Worm (Caenorhabditis elegans) whole organism, L1 larva: ENCODE results near the gene R08C7.12.

ENCODE experiments used
- C16A3.4 ChIP-seq: fragments of 150-350 bp; optimal IDR thresholded peaks from 2 replicates; lab custom pipeline; 2014; ENCODE audit warnings: missing biosample characterization, missing genetic modification characterization
- F16B12.6 ChIP-seq: fragments of 150-350 bp; optimal IDR thresholded peaks from 2 replicates; lab custom pipeline; 2014; ENCODE audit warnings: missing biosample characterization, missing genetic modification characterization
- Y116A8C.19 ChIP-seq: sonication (generic microtip); optimal IDR thresholded peaks from 2 replicates; lab custom pipeline; 2016; ENCODE audit warnings: missing compliant biosample characterization, missing genetic modification characterization, borderline replicate concordance
- alr-1 ChIP-seq: fragments of 200-800 bp; sonication (Bioruptor generic); optimal IDR thresholded peaks from 2 replicates; lab custom pipeline; 2018; ENCODE audit warnings: borderline replicate concordance, mild to moderate bottlenecking, missing genetic modification characterization, missing compliant biosample characterization
- ceh-63 ChIP-seq: fragments of 200-800 bp; sonication (Bioruptor generic); optimal IDR thresholded peaks from 2 replicates; lab custom pipeline; 2018; ENCODE audit warnings: mild to moderate bottlenecking, missing genetic modification characterization, missing compliant biosample characterization
- ceh-8 ChIP-seq: fragments of 200-800 bp; sonication (Bioruptor generic); optimal IDR thresholded peaks from 2 replicates; lab custom pipeline; 2018; ENCODE audit warnings: mild to moderate bottlenecking, missing genetic modification characterization, moderate library complexity, missing compliant biosample characterization
- ceh-82 ChIP-seq, 3 experiments: fragments of 150-350 bp in 1 of 3; sonication (generic microtip) in 2 of 3; optimal IDR thresholded peaks; 2 replicates each; lab custom pipeline; 2014 to 2017; ENCODE audit warnings: missing biosample characterization in 3 of 3, missing genetic modification characterization in 3 of 3
- ceh-88 ChIP-seq: fragments of 200-800 bp; sonication (Bioruptor generic); IDR thresholded peaks from 2 replicates; pipeline ENCODE4 v1.3.6; 2022; ENCODE audit warnings: missing genetic modification characterization, missing compliant biosample characterization
- ceh-90 ChIP-seq: sonication (generic microtip); optimal IDR thresholded peaks from 2 replicates; lab custom pipeline; 2016; ENCODE audit warnings: missing genetic modification characterization, missing compliant biosample characterization
- dsc-1 ChIP-seq: sonication (generic microtip); optimal IDR thresholded peaks from 2 replicates; lab custom pipeline; 2016; ENCODE audit warnings: mild to moderate bottlenecking, missing genetic modification characterization, missing compliant biosample characterization
- efl-1 ChIP-seq, 4 experiments: fragments of 150-350 bp; optimal IDR thresholded peaks in 3 of 4; peaks in 1 of 4; 1 replicate in 1 of 4; 2 replicates in 3 of 4; lab custom pipeline; 2014; ENCODE audit warnings: missing biosample characterization in 2 of 4, missing genetic modification characterization in 2 of 4, missing genetic modification reagents in 2 of 4
- egl-27 ChIP-seq, 2 experiments: fragments of 150-350 bp in 1 of 2; sonication (generic microtip); optimal IDR thresholded peaks; 3 replicates each; lab custom pipeline; 2017 to 2018; ENCODE audit warnings: missing biosample characterization in 2 of 2, missing genetic modification characterization in 2 of 2, missing genetic modification reagents in 2 of 2
- elt-2 ChIP-seq: sonication (generic microtip); optimal IDR thresholded peaks from 2 replicates; lab custom pipeline; 2016; ENCODE audit warnings: missing genetic modification characterization, mild to moderate bottlenecking, inconsistent platforms, missing compliant biosample characterization, missing genetic modification reagents
- elt-3 ChIP-seq, 6 experiments: fragments of 150-350 bp in 1 of 6; sonication (generic microtip); optimal IDR thresholded peaks; 2 replicates each; lab custom pipeline; 2017 to 2018; ENCODE audit warnings: missing biosample characterization in 6 of 6, missing genetic modification characterization in 6 of 6, inconsistent platforms in 1 of 6
- ets-5 ChIP-seq: fragments of 200-800 bp; sonication (Bioruptor generic); IDR thresholded peaks from 2 replicates; pipeline ENCODE4 v1.3.6; 2022; ENCODE audit warnings: missing genetic modification characterization, missing compliant biosample characterization
- fkh-10 ChIP-seq: sonication (generic microtip); optimal IDR thresholded peaks from 2 replicates; lab custom pipeline; 2017; ENCODE audit warnings: missing biosample characterization, missing genetic modification reagents, missing genetic modification characterization
- fkh-4 ChIP-seq: sonication (generic microtip); optimal IDR thresholded peaks from 2 replicates; lab custom pipeline; 2016; ENCODE audit warnings: missing compliant biosample characterization, missing genetic modification characterization, borderline replicate concordance
- fkh-8 ChIP-seq: sonication (generic microtip); optimal IDR thresholded peaks from 2 replicates; lab custom pipeline; 2016; ENCODE audit warnings: mild to moderate bottlenecking, missing genetic modification characterization, missing compliant biosample characterization
- grh-1 ChIP-seq: fragments of 200-800 bp; sonication (Bioruptor generic); IDR thresholded peaks from 2 replicates; pipeline ENCODE4 v1.3.6; 2022; ENCODE audit warnings: missing genetic modification reagents, missing genetic modification characterization, missing compliant biosample characterization
- hlh-17 ChIP-seq: fragments of 200-800 bp; sonication (Bioruptor generic); optimal IDR thresholded peaks from 2 replicates; lab custom pipeline; 2018; ENCODE audit warnings: missing genetic modification characterization, mild to moderate bottlenecking, missing compliant biosample characterization, moderate library complexity, borderline replicate concordance
- hlh-4 ChIP-seq: sonication (generic microtip); optimal IDR thresholded peaks from 2 replicates; lab custom pipeline; 2016; ENCODE audit warnings: mild to moderate bottlenecking, missing genetic modification characterization, missing compliant biosample characterization
- isw-1 ChIP-seq: fragments of 200-800 bp; sonication (Bioruptor generic); IDR thresholded peaks from 2 replicates; pipeline ENCODE4 v1.3.6; 2022; ENCODE audit warnings: missing genetic modification characterization, missing compliant biosample characterization
- lin-35 ChIP-seq, 2 experiments: fragments of 150-350 bp; optimal IDR thresholded peaks; 2 replicates each; lab custom pipeline; 2014; ENCODE audit warnings: missing biosample characterization in 2 of 2, missing genetic modification characterization in 2 of 2, missing genetic modification reagents in 2 of 2
- lin-39 ChIP-seq: fragments of 150-350 bp; optimal IDR thresholded peaks from 2 replicates; lab custom pipeline; 2014; ENCODE audit warnings: missing biosample characterization, missing genetic modification reagents, missing genetic modification characterization
- mdl-1 ChIP-seq, 2 experiments: fragments of 150-350 bp; optimal IDR thresholded peaks; 2 replicates each; lab custom pipeline; 2014 to 2017; ENCODE audit warnings: missing biosample characterization in 2 of 2, missing genetic modification characterization in 2 of 2, inconsistent platforms in 1 of 2
- nhr-11 ChIP-seq: fragments of 150-350 bp; optimal IDR thresholded peaks from 2 replicates; lab custom pipeline; 2014; ENCODE audit warnings: missing biosample characterization, missing genetic modification characterization
- nhr-19 ChIP-seq: fragments of 200-800 bp; sonication (Bioruptor generic); conservative IDR thresholded peaks from 2 replicates; pipeline ENCODE4 v1.3.6; 2022; ENCODE audit warnings: missing genetic modification characterization, missing compliant biosample characterization
- nhr-237 ChIP-seq: fragments of 150-350 bp; optimal IDR thresholded peaks from 2 replicates; lab custom pipeline; 2014; ENCODE audit warnings: missing biosample characterization, missing genetic modification characterization
- nhr-71 ChIP-seq: sonication (generic microtip); optimal IDR thresholded peaks from 2 replicates; lab custom pipeline; 2016; ENCODE audit warnings: mild to moderate bottlenecking, missing genetic modification characterization, moderate library complexity, missing compliant biosample characterization
- nhr-76 ChIP-seq: sonication (generic microtip); optimal IDR thresholded peaks from 2 replicates; lab custom pipeline; 2017; ENCODE audit warnings: missing biosample characterization, missing genetic modification characterization
- nhr-85 ChIP-seq: sonication (generic microtip); peaks from one replicate; lab custom pipeline; 2016; ENCODE audit warnings: missing genetic modification characterization, inconsistent platforms, missing compliant biosample characterization
- nhr-90 ChIP-seq: sonication (generic microtip); optimal IDR thresholded peaks from 2 replicates; lab custom pipeline; 2016; ENCODE audit warnings: mild to moderate bottlenecking, missing genetic modification characterization, missing compliant biosample characterization; ENCODE audit not compliant: poor library complexity
- pax-3 ChIP-seq: fragments of 200-800 bp; sonication (Bioruptor generic); optimal IDR thresholded peaks from 2 replicates; lab custom pipeline; 2018; ENCODE audit warnings: mild to moderate bottlenecking, missing genetic modification characterization, moderate library complexity, missing compliant biosample characterization
- pqm-1 ChIP-seq: sonication (generic microtip); optimal IDR thresholded peaks from 3 replicates; lab custom pipeline; 2017; ENCODE audit warnings: missing biosample characterization, missing genetic modification characterization
- snpc-4 ChIP-seq: fragments of 150-350 bp; optimal IDR thresholded peaks from 2 replicates; lab custom pipeline; 2014; ENCODE audit warnings: missing biosample characterization, missing genetic modification characterization
- sox-4 ChIP-seq: sonication (generic microtip); optimal IDR thresholded peaks from 2 replicates; lab custom pipeline; 2016; ENCODE audit warnings: missing genetic modification characterization, missing compliant biosample characterization
- unc-98 ChIP-seq: fragments of 200-800 bp; sonication (Bioruptor generic); IDR thresholded peaks from 2 replicates; pipeline ENCODE4 v1.3.6; 2022; ENCODE audit warnings: missing genetic modification characterization, missing compliant biosample characterization
- xbp-1 ChIP-seq: sonication (generic microtip); optimal IDR thresholded peaks from 2 replicates; lab custom pipeline; 2016; ENCODE audit warnings: missing genetic modification characterization, missing compliant biosample characterization
- zag-1 ChIP-seq: fragments of 150-350 bp; optimal IDR thresholded peaks from 2 replicates; lab custom pipeline; 2014; ENCODE audit warnings: missing biosample characterization, missing genetic modification characterization
- ztf-11 ChIP-seq, 2 experiments: sonication (generic microtip); optimal IDR thresholded peaks; 2 replicates each; lab custom pipeline; 2016 to 2017; ENCODE audit warnings: missing genetic modification characterization in 2 of 2, missing biosample characterization in 1 of 2, missing compliant biosample characterization in 1 of 2

The R08C7.12 gene

ce11 chrIV:4484555-4484954 is 35.0 kb downstream of the R08C7.12 start (continued):
- TF ChIP-seq grh-1 (GFP tag; lab: Robert Waterston, UW) (no peak), hlh-17 (GFP tag; lab: Kevin White, UChicago) (no peak), ceh-8 (GFP tag; lab: Kevin White, UChicago) (no peak), isw-1 (GFP tag; lab: Robert Waterston, UW) (no peak), fkh-4 (tag; lab: Kevin White, UChicago) (no peak), ceh-82 (tag; optimal IDR thresholded peaks at IDR 0.05; lab: Kevin White, UChicago) (no peak), efl-1 (optimal IDR thresholded peaks at IDR 0.05; lab: Kevin White, UChicago) (no peak), efl-1 (GFP tag; optimal IDR thresholded peaks at IDR 0.05 in 1 of 2; lab: Kevin White, UChicago) (peak in 1 of 2 experiments; percentile 67), ets-5 (no peak), unc-98 (GFP tag; lab: Robert Waterston, UW) (no peak), elt-2 (peak; percentile 41), F16B12.6 (tag; lab: Kevin White, UChicago) (no peak), zag-1 (tag; lab: Kevin White, UChicago) (no peak), sox-4 (tag; lab: Kevin White, UChicago) (no peak), ceh-90 (no peak), mdl-1 (tag; optimal IDR thresholded peaks at IDR 0.05; lab: Kevin White, UChicago) (no peak), Y116A8C.19 (tag; lab: Kevin White, UChicago) (no peak), nhr-237 (tag; lab: Kevin White, UChicago) (no peak), elt-3 (tag; optimal IDR thresholded peaks at IDR 0.05; lab: Kevin White, UChicago) (no peak), nhr-19 (GFP tag; lab: Robert Waterston, UW) (peak; percentile 20; the same call in 1 of the 2 replicates), nhr-90 (no peak), snpc-4 (tag; lab: Kevin White, UChicago) (no peak), nhr-11 (tag; lab: Kevin White, UChicago) (no peak), nhr-71 (tag; lab: Kevin White, UChicago) (peak; percentile 35), lin-39 (no peak), nhr-85 (tag; lab: Kevin White, UChicago) (peak; percentile 47), pqm-1 (tag; lab: Kevin White, UChicago) (no peak), xbp-1 (tag; lab: Kevin White, UChicago) (no peak), alr-1 (tag; lab: Kevin White, UChicago) (no peak)
- TF ChIP-seq, all 84 proteins: peak for 8

- TF ChIP-seq fkh-8 (no peak), alr-1 (tag; lab: Kevin White, UChicago) (no peak), hlh-4 (tag; lab: Kevin White, UChicago) (no peak), lin-35 (GFP tag; optimal IDR thresholded peaks at IDR 0.05; lab: Kevin White, UChicago) (peak in 1 of 2 experiments; percentile 22), efl-1 (optimal IDR thresholded peaks at IDR 0.05; lab: Kevin White, UChicago) (no peak), efl-1 (GFP tag; optimal IDR thresholded peaks at IDR 0.05 in 1 of 2; lab: Kevin White, UChicago) (peak in 1 of 2 experiments; percentile 67), pax-3 (tag; lab: Kevin White, UChicago) (no peak), C16A3.4 (tag; lab: Kevin White, UChicago) (no peak), pqm-1 (tag; lab: Kevin White, UChicago) (peak; percentile 48), egl-27 (tag; optimal IDR thresholded peaks at IDR 0.05; lab: Kevin White, UChicago) (no peak), elt-2 (peak; percentile 77), ceh-88 (GFP tag; lab: Robert Waterston, UW) (no peak)
Observed at ce11 chrIV:4486738-4487137, 37.2 kb downstream of the R08C7.12 start, which contains the start of gene trx-3. Gene trx-3, plus strand, starts transcription at chrIV:4487028.

DNA sequence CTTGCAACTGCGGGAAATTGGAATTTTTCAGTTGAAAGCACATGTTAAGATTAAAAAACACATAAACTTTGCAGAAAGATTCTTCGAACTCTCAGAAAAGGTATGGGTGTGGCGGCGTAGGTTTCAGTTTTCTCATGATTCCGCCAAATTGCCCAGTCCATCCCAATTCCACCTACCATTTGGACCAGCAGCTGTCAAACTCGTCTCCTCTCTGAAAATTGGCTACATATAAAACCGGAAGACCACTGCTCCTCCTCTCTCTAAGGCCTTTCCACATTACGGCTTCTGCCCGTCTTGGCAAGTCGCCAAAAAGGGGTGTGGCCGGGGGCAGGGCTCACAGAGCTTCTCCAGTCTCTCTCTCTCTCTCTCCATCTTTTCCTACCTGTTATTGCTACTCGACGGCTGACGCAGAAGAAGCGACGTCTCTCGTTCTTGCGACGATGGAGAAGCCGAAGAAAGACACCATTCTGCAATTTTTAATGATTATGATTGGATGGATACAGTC is 40.7 kb downstream of the R08C7.12 start, which contains the start of gene ZK180.7:
TSS of gene ZK180.7 (plus strand) at position 395 of the 505 bp plus-strand sequence.
- TF ChIP-seq ceh-63, result peak; percentile 69
- no peak for TF ChIP-seq efl-1 (optimal IDR thresholded peaks at IDR 0.05; lab: Kevin White, UChicago)
- peak in 1 of 2 experiments; percentile 69 for TF ChIP-seq efl-1 (GFP tag; optimal IDR thresholded peaks at IDR 0.05 in 1 of 2; lab: Kevin White, UChicago)
- no peak for TF ChIP-seq dsc-1 (tag; lab: Kevin White, UChicago)
- TF ChIP-seq fkh-10, result no peak
- TF ChIP-seq nhr-19 (GFP tag; lab: Robert Waterston, UW), result no peak
- TF ChIP-seq fkh-8, result no peak
- no peak for TF ChIP-seq ztf-11 (tag; optimal IDR thresholded peaks at IDR 0.05; lab: Kevin White, UChicago)
- TF ChIP-seq nhr-11 (tag; lab: Kevin White, UChicago), result no peak
- TF ChIP-seq nhr-76 (tag; lab: Kevin White, UChicago), result no peak
- no peak for TF ChIP-seq elt-2
- TF ChIP-seq, all 84 proteins: peak for 2
